Fruit fly (Drosophila melanogaster): ENCODE measurements around the gene ago.

dm6 chr3L:4293304-4293703 lies 39.2 kb upstream of the ago start:
- TF ChIP-seq pan (optimal IDR thresholded peaks at IDR 0.05), result no peak
- no peak for TF ChIP-seq usp (GFP tag; optimal IDR thresholded peaks at IDR 0.05)
- no peak for TF ChIP-seq CG8478 (optimal IDR thresholded peaks at IDR 0.05)

Measured in whole organism.